Worm (Caenorhabditis elegans) whole organism, L4 larva: ENCODE data around the gene D1014.5.

Source experiments
- hlh-11 ChIP-seq: fragments of 200-800 bp; sonication (Bioruptor generic); optimal IDR thresholded peaks from 2 replicates; lab custom pipeline; 2018; ENCODE audit warnings: mild to moderate bottlenecking, missing genetic modification characterization, missing compliant biosample characterization
- zag-1 ChIP-seq: fragments of 150-350 bp; optimal IDR thresholded peaks from 2 replicates; lab custom pipeline; 2014; ENCODE audit warnings: missing biosample characterization, missing genetic modification characterization
- ztf-7 ChIP-seq: fragments of 150-350 bp; optimal IDR thresholded peaks from 2 replicates; lab custom pipeline; 2014; ENCODE audit warnings: missing biosample characterization, missing genetic modification characterization

DNA sequence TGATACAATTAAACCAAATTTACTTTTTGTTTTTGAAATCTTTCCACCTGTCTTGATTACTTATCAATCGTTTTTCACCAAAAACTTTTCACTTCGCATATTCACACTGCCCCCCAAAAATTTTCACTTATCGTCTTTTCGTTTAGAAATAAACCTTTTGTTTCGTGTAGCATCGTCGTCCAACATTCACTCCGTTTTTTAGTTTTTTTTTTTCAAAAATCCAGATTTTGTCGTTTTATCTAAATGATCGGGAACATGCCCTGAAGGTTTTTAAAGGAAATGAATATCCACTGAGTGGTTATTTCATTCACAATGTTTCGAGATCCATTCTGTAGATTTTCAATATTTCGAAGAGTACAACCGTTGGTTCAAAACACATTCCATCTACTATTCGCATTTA, 5.5 kb upstream of the D1014.5 start, which contains the start of gene D1014.7:
- TF ChIP-seq zag-1 (tag; lab: Kevin White, UChicago) (no peak), ztf-7 (tag; lab: Kevin White, UChicago) (no peak), hlh-11 (tag; lab: Kevin White, UChicago) (no peak)
